Worm (Caenorhabditis elegans) whole organism, L4 larva: ENCODE measurements around the gene dao-3.

Source experiments
- D1046.2 ChIP-seq: fragments of 200-800 bp; sonication (Bioruptor generic); IDR thresholded peaks from 2 replicates; pipeline ENCODE4 v1.3.6; 2022; ENCODE audit warnings: missing genetic modification characterization, missing compliant biosample characterization
- F10B5.3 ChIP-seq: sonication (generic microtip); optimal IDR thresholded peaks from 2 replicates; lab custom pipeline; 2016; ENCODE audit warnings: mild to moderate bottlenecking, missing genetic modification characterization, missing compliant biosample characterization
- F26F4.8 ChIP-seq: fragments of 200-800 bp; sonication (Bioruptor generic); conservative IDR thresholded peaks from 2 replicates; pipeline ENCODE4 v1.3.6; 2022; ENCODE audit warnings: missing genetic modification characterization, missing compliant biosample characterization
- F37D6.2 ChIP-seq: sonication (generic microtip); optimal IDR thresholded peaks from 2 replicates; lab custom pipeline; 2016; ENCODE audit warnings: mild to moderate bottlenecking, missing genetic modification characterization, missing compliant biosample characterization
- T26A8.4 ChIP-seq: fragments of 200-800 bp; sonication (Bioruptor generic); IDR thresholded peaks from 2 replicates; pipeline ENCODE4 v1.3.6; 2022; ENCODE audit warnings: missing genetic modification characterization, missing compliant biosample characterization
- aha-1 ChIP-seq: fragments of 150-350 bp; peaks from one replicate; lab custom pipeline; 2014; ENCODE audit warnings: missing biosample characterization, missing genetic modification characterization
- ama-1 ChIP-seq: fragments of 150-350 bp; optimal IDR thresholded peaks from 2 replicates; lab custom pipeline; 2014; ENCODE audit warnings: inconsistent platforms, mixed read lengths
- attf-4 ChIP-seq: sonication (generic microtip); optimal IDR thresholded peaks from 3 replicates; lab custom pipeline; 2017; ENCODE audit warnings: missing biosample characterization, missing genetic modification characterization
- ceh-44 ChIP-seq: fragments of 200-800 bp; sonication (Bioruptor generic); IDR thresholded peaks from 2 replicates; pipeline ENCODE4 v1.3.6; 2022; ENCODE audit warnings: missing genetic modification reagents, missing genetic modification characterization, missing compliant biosample characterization
- dmd-6 ChIP-seq: fragments of 200-800 bp; sonication (Bioruptor generic); IDR thresholded peaks from 2 replicates; pipeline ENCODE4 v1.3.6; 2022; ENCODE audit warnings: missing genetic modification reagents, missing genetic modification characterization, missing compliant biosample characterization
- egl-27 ChIP-seq: sonication (generic microtip); optimal IDR thresholded peaks from 3 replicates; lab custom pipeline; 2017; ENCODE audit warnings: missing biosample characterization, missing genetic modification reagents, missing genetic modification characterization
- fkh-10 ChIP-seq: fragments of 150-350 bp; optimal IDR thresholded peaks from 2 replicates; lab custom pipeline; 2014; ENCODE audit warnings: missing biosample characterization, missing genetic modification reagents, missing genetic modification characterization
- hlh-30 ChIP-seq: sonication (generic microtip); optimal IDR thresholded peaks from 2 replicates; lab custom pipeline; 2017; ENCODE audit warnings: antibody characterized with exemption, mild to moderate bottlenecking, missing genetic modification characterization, missing compliant biosample characterization; ENCODE audit not compliant: insufficient read depth
- hmg-1.1 ChIP-seq: fragments of 200-800 bp; sonication (Bioruptor generic); IDR thresholded peaks from 2 replicates; pipeline ENCODE4 v1.3.6; 2022; ENCODE audit warnings: missing genetic modification reagents, missing genetic modification characterization, missing compliant biosample characterization
- jun-1 ChIP-seq: fragments of 150-350 bp; optimal IDR thresholded peaks from 2 replicates; lab custom pipeline; 2014; ENCODE audit warnings: missing biosample characterization, missing genetic modification reagents, missing genetic modification characterization
- lim-7 ChIP-seq: fragments of 200-800 bp; sonication (Bioruptor generic); IDR thresholded peaks from 2 replicates; pipeline ENCODE4 v1.3.6; 2022; ENCODE audit warnings: missing genetic modification characterization, missing compliant biosample characterization
- lin-38 ChIP-seq: fragments of 200-800 bp; sonication (Bioruptor generic); IDR thresholded peaks from 2 replicates; pipeline ENCODE4 v1.3.6; 2022; ENCODE audit warnings: missing genetic modification reagents, missing genetic modification characterization, missing compliant biosample characterization
- madf-9 ChIP-seq: fragments of 200-800 bp; sonication (Bioruptor generic); conservative IDR thresholded peaks from 2 replicates; pipeline ENCODE4 v1.3.6; 2022; ENCODE audit warnings: missing genetic modification reagents, missing genetic modification characterization, missing compliant biosample characterization
- mes-2 ChIP-seq: sonication (generic microtip); optimal IDR thresholded peaks from 2 replicates; lab custom pipeline; 2016; ENCODE audit warnings: missing genotype, mild to moderate bottlenecking, missing genetic modification characterization, missing compliant biosample characterization; ENCODE audit not compliant: poor library complexity, severe bottlenecking
- set-16 ChIP-seq: fragments of 200-800 bp; sonication (Bioruptor generic); IDR thresholded peaks from 2 replicates; pipeline ENCODE4 v1.3.6; 2022; ENCODE audit warnings: missing genetic modification reagents, missing genetic modification characterization, missing compliant biosample characterization
- spr-1 ChIP-seq: sonication (generic microtip); optimal IDR thresholded peaks from 2 replicates; lab custom pipeline; 2016; ENCODE audit warnings: mild to moderate bottlenecking, missing genetic modification characterization, missing compliant biosample characterization
- tag-97 ChIP-seq: fragments of 200-800 bp; sonication (Bioruptor generic); IDR thresholded peaks from 2 replicates; pipeline ENCODE4 v1.3.6; 2022; ENCODE audit warnings: missing genetic modification characterization, missing compliant biosample characterization
- tra-1 ChIP-seq: fragments of 200-800 bp; sonication (Bioruptor generic); IDR thresholded peaks from 2 replicates; pipeline ENCODE4 v1.3.6; 2022; ENCODE audit warnings: missing genetic modification reagents, missing genetic modification characterization, missing compliant biosample characterization
- unc-130 ChIP-seq: sonication (generic microtip); optimal IDR thresholded peaks from 2 replicates; lab custom pipeline; 2016; ENCODE audit warnings: missing genetic modification reagents, missing genetic modification characterization, missing compliant biosample characterization
- unc-62 ChIP-seq, 3 experiments: fragments of 150-350 bp in 1 of 3; sonication (generic microtip); optimal IDR thresholded peaks in 2 of 3; peaks in 1 of 3; 1 replicate in 1 of 3; 2 replicates in 2 of 3; lab custom pipeline; 2014 to 2017; ENCODE audit warnings: missing biosample characterization in 3 of 3, missing genetic modification characterization in 3 of 3, missing genetic modification reagents in 3 of 3, missing genotype in 1 of 3
- vab-7 ChIP-seq: fragments of 200-800 bp; sonication (Bioruptor generic); IDR thresholded peaks from 2 replicates; pipeline ENCODE4 v1.3.6; 2022; ENCODE audit warnings: missing genetic modification reagents, missing genetic modification characterization, missing compliant biosample characterization
- zfp-2 ChIP-seq: sonication (generic microtip); optimal IDR thresholded peaks from 2 replicates; lab custom pipeline; 2016; ENCODE audit warnings: mild to moderate bottlenecking, missing genetic modification characterization, missing compliant biosample characterization

The dao-3 gene

ce11 chrX:8086450-8086724 is at the start of gene dao-3:
Gene dao-3, minus strand, starts transcription at chrX:8086550.
- TF ChIP-seq tra-1 (GFP tag; lab: Robert Waterston, UW) (no peak), jun-1 (no peak), mes-2 (tag; lab: Kevin White, UChicago) (no peak), F37D6.2 (no peak), F10B5.3 (no peak), dmd-6 (GFP tag; lab: Robert Waterston, UW) (no peak), hmg-1.1 (GFP tag; lab: Robert Waterston, UW) (no peak), spr-1 (no peak)

ce11 chrX:8129543-8129942 is 43.2 kb upstream of the dao-3 start, which contains the start of gene frpr-1:
Gene frpr-1, minus strand, starts transcription at chrX:8129643.
- TF ChIP-seq unc-62 (GFP tag; optimal IDR thresholded peaks at IDR 0.05 in 1 of 2; lab: Kevin White, UChicago) (peak in 1 of 2 experiments; percentile 38), unc-62 (tag; optimal IDR thresholded peaks at IDR 0.05; lab: Kevin White, UChicago) (no peak), madf-9 (GFP tag; lab: Robert Waterston, UW) (no peak)

- TF ChIP-seq aha-1 (peak; percentile 92), zfp-2 (tag; lab: Kevin White, UChicago) (no peak)
Observed at ce11 chrX:8123194-8123593, 36.8 kb upstream of the dao-3 start, which contains the start of gene C02B8.12. Gene C02B8.12, minus strand, starts transcription at chrX:8123368.

ce11 chrX:8120281-8120680 is 33.9 kb upstream of the dao-3 start:
- TF ChIP-seq lin-38 (GFP tag; lab: Robert Waterston, UW) (no peak), attf-4 (tag; lab: Kevin White, UChicago) (no peak), unc-62 (GFP tag; optimal IDR thresholded peaks at IDR 0.05 in 1 of 2; lab: Kevin White, UChicago) (peak in 1 of 2 experiments; percentile 94), unc-62 (tag; optimal IDR thresholded peaks at IDR 0.05; lab: Kevin White, UChicago) (no peak)

ce11 chrX:8117827-8118317 is 31.5 kb upstream of the dao-3 start:
- no peak for TF ChIP-seq tra-1 (GFP tag; lab: Robert Waterston, UW)
- TF ChIP-seq unc-62 (GFP tag; optimal IDR thresholded peaks at IDR 0.05 in 1 of 2; lab: Kevin White, UChicago), result peak in 1 of 2 experiments; percentile 34
- TF ChIP-seq unc-62 (tag; optimal IDR thresholded peaks at IDR 0.05; lab: Kevin White, UChicago), result no peak
- no peak for TF ChIP-seq lim-7
- no peak for TF ChIP-seq D1046.2 (GFP tag; lab: Robert Waterston, UW)
- no peak for TF ChIP-seq hlh-30 (tag; lab: Kevin White, UChicago)
- TF ChIP-seq fkh-10 (GFP tag; lab: Kevin White, UChicago), result no peak
- TF ChIP-seq T26A8.4, result no peak
- no peak for TF ChIP-seq vab-7

- TF ChIP-seq set-16 (GFP tag; lab: Robert Waterston, UW) (no peak), unc-130 (GFP tag; lab: Kevin White, UChicago) (no peak), F26F4.8 (GFP tag; lab: Robert Waterston, UW) (no peak)
- TF ChIP-seq, all 104 proteins: peak for 0
Observed at ce11 chrX:8116157-8116556, 29.8 kb upstream of the dao-3 start, which contains the start of gene hlh-8. Gene hlh-8, plus strand, starts transcription at chrX:8116457.

- TF ChIP-seq lin-38 (GFP tag; lab: Robert Waterston, UW) (no peak), egl-27 (tag; lab: Kevin White, UChicago) (no peak), aha-1 (peak; percentile 57), ceh-44 (GFP tag; lab: Robert Waterston, UW) (no peak), tag-97 (GFP tag; lab: Robert Waterston, UW) (no peak), ama-1 (lab: Kevin White, UChicago) (no peak)
Observed at ce11 chrX:8110193-8110592, 23.8 kb upstream of the dao-3 start, which contains the start of gene K07E3.1. Gene K07E3.1, plus strand, starts transcription at chrX:8110439.
